Fruit fly (Drosophila melanogaster) whole organism, pupa: Measurements from ENCODE around the gene Mp.

ENCODE experiments used
- CG15710 ChIP-seq: fragments of 200-800 bp; sonication (Bioruptor generic); optimal IDR thresholded peaks from 2 replicates; lab custom pipeline; 2018; ENCODE audit warnings: missing biosample characterization, mild to moderate bottlenecking, missing genetic modification characterization, moderate library complexity
- CG32121 ChIP-seq: fragments of 200-800 bp; sonication (Bioruptor generic); IDR thresholded peaks from 2 replicates; pipeline ENCODE4 v1.3.6; 2022; ENCODE audit warnings: missing biosample characterization, missing genetic modification characterization
- CG34367 ChIP-seq: fragments of 200-800 bp; sonication (Bioruptor generic); optimal IDR thresholded peaks from 2 replicates; lab custom pipeline; 2018; ENCODE audit warnings: missing biosample characterization, mild to moderate bottlenecking, missing genetic modification characterization
- CG8159 ChIP-seq: fragments of 200-800 bp; sonication (Bioruptor generic); optimal IDR thresholded peaks from 3 replicates; lab custom pipeline; 2018; ENCODE audit warnings: missing biosample characterization, mild to moderate bottlenecking, missing genetic modification characterization, moderate library complexity
- Ets98B ChIP-seq: fragments of 200-800 bp; sonication (Bioruptor generic); IDR thresholded peaks from 2 replicates; pipeline ENCODE4 v1.3.6; 2022; ENCODE audit warnings: missing biosample characterization, missing genetic modification characterization
- Pif1B ChIP-seq: fragments of 200-800 bp; sonication (Bioruptor generic); optimal IDR thresholded peaks from 3 replicates; lab custom pipeline; 2016; ENCODE audit warnings: missing biosample characterization, missing genetic modification characterization
- Snoo ChIP-seq: fragments of 200-800 bp; sonication (Bioruptor generic); optimal IDR thresholded peaks from 3 replicates; lab custom pipeline; 2017; ENCODE audit warnings: missing biosample characterization, mild to moderate bottlenecking, missing genetic modification characterization, inconsistent platforms
- fd96Ca ChIP-seq: fragments of 200-800 bp; sonication (Bioruptor generic); IDR thresholded peaks from 3 replicates; pipeline ENCODE4 v1.3.6; 2022; ENCODE audit warnings: missing biosample characterization, missing genetic modification characterization

DNA sequence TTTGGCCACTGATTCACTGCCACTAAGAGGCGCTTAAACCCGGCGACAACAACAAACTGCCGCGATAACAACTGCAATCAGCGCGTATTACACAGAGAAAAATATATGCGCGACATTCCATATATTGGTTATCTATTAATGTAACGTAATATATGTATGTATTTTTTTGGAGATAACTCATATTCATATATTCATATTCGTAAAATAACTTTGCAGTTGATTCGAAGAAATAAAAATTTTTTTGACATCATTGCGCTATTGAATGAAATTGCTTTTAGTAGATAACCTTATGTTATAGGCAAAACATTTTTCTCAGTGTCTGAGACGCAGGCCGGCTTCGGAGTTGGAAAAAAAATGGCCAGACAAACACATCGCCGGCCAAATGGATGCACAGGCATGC is 1.7 kb upstream of the Mp start:
- TF ChIP-seq Snoo (tag; lab: Kevin White, UChicago) = peak; percentile 3
- TF ChIP-seq fd96Ca (GFP tag; lab: Robert Waterston, UW) = 0 out of 3 replicates have a peak, but pooled peaks have one; percentile 34
- peak; percentile 47; the same call in 1 of the 2 replicates for TF ChIP-seq Ets98B
- no peak for TF ChIP-seq Pif1B (GFP tag; lab: Kevin White, UChicago)
- TF ChIP-seq CG15710 = peak; percentile 28
- TF ChIP-seq CG32121 (GFP tag; lab: Robert Waterston, UW) = peak; percentile 74
- TF ChIP-seq CG8159 (tag; lab: Kevin White, UChicago) = peak; percentile 56
- TF ChIP-seq CG34367 (tag; lab: Kevin White, UChicago) = peak; percentile 6
